Fruit fly (Drosophila melanogaster): ENCODE data around the gene plh.

Gene plh

dm6 chr3R:5042958-5043712, 32.3 kb upstream of the plh start (continued):
- TF ChIP-seq gro (GFP tag; optimal IDR thresholded peaks at IDR 0.05) = peak; percentile 2

dm6 chr3R:5042057-5042937, 31.5 kb upstream of the plh start:
- TF ChIP-seq eve (GFP tag; optimal IDR thresholded peaks at IDR 0.05) (peak in 1 of 2 experiments; percentile 69), Ets65A (GFP tag) (peak; percentile 63), gem (tag; optimal IDR thresholded peaks at IDR 0.05) (peak; percentile 41), bsh (GFP tag; optimal IDR thresholded peaks at IDR 0.05) (peak in 1 of 2 experiments; percentile 54), CTCF (GFP tag; optimal IDR thresholded peaks at IDR 0.05) (no peak), seq (GFP tag; IDR thresholded peaks at IDR 0.05) (no peak), CG14014 (GFP tag; IDR thresholded peaks at IDR 0.05) (0 out of 2 replicates have a peak, but pooled peaks have one; percentile 13), CG2120 (GFP tag; optimal IDR thresholded peaks at IDR 0.05) (peak; percentile 12), Sox100B (GFP tag; optimal IDR thresholded peaks at IDR 0.05) (peak; percentile 14), Asciz (GFP tag; optimal IDR thresholded peaks at IDR 0.05) (peak; percentile 12), Hsf (GFP tag; optimal IDR thresholded peaks at IDR 0.05) (peak; percentile 16), amos (GFP tag; IDR thresholded peaks at IDR 0.05; ENCODE audit: partially characterized antibody) (no peak), dm (GFP tag; optimal IDR thresholded peaks at IDR 0.05) (no peak), dpn (GFP tag; optimal IDR thresholded peaks at IDR 0.05) (peak in 1 of 2 experiments; percentile 11), CG7928 (GFP tag; optimal IDR thresholded peaks at IDR 0.05) (no peak), CG14965 (GFP tag; optimal IDR thresholded peaks at IDR 0.05; ENCODE audit: borderline replicate concordance) (no peak), repo (GFP tag; optimal IDR thresholded peaks at IDR 0.05) (no peak), CG31441 (GFP tag; IDR thresholded peaks at IDR 0.05) (no peak), sens (GFP tag) (peak; percentile 76), dmrt99B (tag; optimal IDR thresholded peaks at IDR 0.05) (no peak), CG6813 (GFP tag; optimal IDR thresholded peaks at IDR 0.05) (no peak), zfh1 (GFP tag; IDR thresholded peaks at IDR 0.05) (no peak), Gsc (GFP tag; IDR thresholded peaks at IDR 0.05) (no peak), Max (GFP tag; optimal IDR thresholded peaks at IDR 0.05) (no peak), CG5180 (GFP tag; optimal IDR thresholded peaks at IDR 0.05) (no peak), CG10431 (GFP tag; optimal IDR thresholded peaks at IDR 0.05) (peak; percentile 95), CG8089 (GFP tag; optimal IDR thresholded peaks at IDR 0.05) (no peak), HHEX (GFP tag; optimal IDR thresholded peaks at IDR 0.05) (no peak), sc (optimal IDR thresholded peaks at IDR 0.05) (no peak), sc (GFP tag; optimal IDR thresholded peaks at IDR 0.05) (no peak), Ets97D (GFP tag; optimal IDR thresholded peaks at IDR 0.05) (no peak), cg (GFP tag; optimal IDR thresholded peaks at IDR 0.05) (no peak), pho (GFP tag; optimal IDR thresholded peaks at IDR 0.05) (no peak), CG4707 (GFP tag; optimal IDR thresholded peaks at IDR 0.05) (no peak), CG32767 (GFP tag; IDR thresholded peaks at IDR 0.05) (no peak), usp (GFP tag; optimal IDR thresholded peaks at IDR 0.05) (no peak), peb (GFP tag; IDR thresholded peaks at IDR 0.05) (no peak), Dll (GFP tag; IDR thresholded peaks at IDR 0.05; ENCODE audit: partially characterized antibody) (no peak), fru (optimal IDR thresholded peaks at IDR 0.05) (no peak), trem (tag; optimal IDR thresholded peaks at IDR 0.05) (no peak), CG12299 (tag; optimal IDR thresholded peaks at IDR 0.05) (no peak), Hr39 (optimal IDR thresholded peaks at IDR 0.05) (no peak), Vsx1 (GFP tag; optimal IDR thresholded peaks at IDR 0.05) (no peak), grn (GFP tag; optimal IDR thresholded peaks at IDR 0.05) (peak; percentile 82), row (GFP tag; IDR thresholded peaks at IDR 0.05) (peak; percentile 31; the same call in 2 of the 3 replicates), CG12659 (GFP tag; optimal IDR thresholded peaks at IDR 0.05) (peak; percentile 0)
